Worm (Caenorhabditis elegans) whole organism, L4 larva: Measurements from ENCODE around the gene F37B12.3.

Source experiments
- ama-1 ChIP-seq: fragments of 150-350 bp; optimal IDR thresholded peaks from 2 replicates; lab custom pipeline; 2014; ENCODE audit warnings: inconsistent platforms, mixed read lengths
- ceh-32 ChIP-seq: sonication (generic microtip); optimal IDR thresholded peaks from 2 replicates; lab custom pipeline; 2016; ENCODE audit warnings: mild to moderate bottlenecking, missing genetic modification characterization, missing compliant biosample characterization; ENCODE audit not compliant: poor library complexity
- ces-1 ChIP-seq: fragments of 150-350 bp; sonication (generic microtip); optimal IDR thresholded peaks from 4 replicates; lab custom pipeline; 2014; ENCODE audit warnings: missing biosample characterization, missing genetic modification reagents, missing genetic modification characterization
- ctbp-1 ChIP-seq: fragments of 200-800 bp; sonication (Bioruptor generic); IDR thresholded peaks from 2 replicates; pipeline ENCODE4 v1.3.6; 2022; ENCODE audit warnings: missing genetic modification reagents, missing genetic modification characterization, missing compliant biosample characterization
- dpl-1 ChIP-seq: fragments of 150-350 bp; optimal IDR thresholded peaks from 2 replicates; lab custom pipeline; 2014; ENCODE audit warnings: missing biosample characterization, missing genetic modification reagents, missing genetic modification characterization
- lin-39 ChIP-seq: fragments of 150-350 bp; optimal IDR thresholded peaks from 2 replicates; lab custom pipeline; 2014; ENCODE audit warnings: missing biosample characterization, missing genetic modification reagents, missing genetic modification characterization
- nhr-11 ChIP-seq: fragments of 150-350 bp; optimal IDR thresholded peaks from 2 replicates; lab custom pipeline; 2014; ENCODE audit warnings: missing biosample characterization, missing genetic modification characterization
- nhr-237 ChIP-seq: sonication (generic microtip); optimal IDR thresholded peaks from 2 replicates; lab custom pipeline; 2017; ENCODE audit warnings: missing biosample characterization, missing genetic modification characterization
- nhr-28 ChIP-seq: fragments of 150-350 bp; optimal IDR thresholded peaks from 2 replicates; lab custom pipeline; 2014; ENCODE audit warnings: missing biosample characterization, missing genetic modification characterization
- pha-4 ChIP-seq, 2 experiments: fragments of 150-350 bp in 1 of 2; fragments of 200-800 bp in 1 of 2; sonication (Bioruptor generic) in 1 of 2; IDR thresholded peaks in 1 of 2; optimal IDR thresholded peaks in 1 of 2; 2 replicates each; pipeline versions ENCODE4 v1.3.6 to Lab custom; 2014 to 2022; ENCODE audit warnings: missing genetic modification characterization in 2 of 2, missing genetic modification reagents in 2 of 2, missing biosample characterization in 1 of 2, missing compliant biosample characterization in 1 of 2
- unc-130 ChIP-seq: sonication (generic microtip); optimal IDR thresholded peaks from 2 replicates; lab custom pipeline; 2016; ENCODE audit warnings: missing genetic modification reagents, missing genetic modification characterization, missing compliant biosample characterization
- zag-1 ChIP-seq: fragments of 150-350 bp; optimal IDR thresholded peaks from 2 replicates; lab custom pipeline; 2014; ENCODE audit warnings: missing biosample characterization, missing genetic modification characterization
- zip-2 ChIP-seq: fragments of 150-350 bp; optimal IDR thresholded peaks from 2 replicates; lab custom pipeline; 2014; ENCODE audit warnings: missing biosample characterization, missing genetic modification characterization

- TF ChIP-seq zip-2 (tag; lab: Kevin White, UChicago) (no peak), zag-1 (tag; lab: Kevin White, UChicago) (no peak), unc-130 (no peak), ces-1 (GFP tag; lab: Kevin White, UChicago) (no peak), lin-39 (no peak), ama-1 (lab: Kevin White, UChicago) (no peak), dpl-1 (GFP tag; lab: Kevin White, UChicago) (no peak), nhr-28 (tag; lab: Kevin White, UChicago) (peak; percentile 51), pha-4 (GFP tag; IDR thresholded peaks at IDR 0.05; lab: Robert Waterston, UW) (no peak), pha-4 (tag; optimal IDR thresholded peaks at IDR 0.05; lab: Kevin White, UChicago) (no peak), nhr-237 (tag; lab: Kevin White, UChicago) (no peak), ctbp-1 (GFP tag; lab: Robert Waterston, UW) (no peak), nhr-11 (tag; lab: Kevin White, UChicago) (no peak), ceh-32 (tag; lab: Kevin White, UChicago) (no peak)
Observed at ce11 chrII:9033034-9033433, 8.2 kb downstream of the F37B12.3 start.
